Fruit fly (Drosophila melanogaster): ENCODE data around the gene CG14740.

DNA sequence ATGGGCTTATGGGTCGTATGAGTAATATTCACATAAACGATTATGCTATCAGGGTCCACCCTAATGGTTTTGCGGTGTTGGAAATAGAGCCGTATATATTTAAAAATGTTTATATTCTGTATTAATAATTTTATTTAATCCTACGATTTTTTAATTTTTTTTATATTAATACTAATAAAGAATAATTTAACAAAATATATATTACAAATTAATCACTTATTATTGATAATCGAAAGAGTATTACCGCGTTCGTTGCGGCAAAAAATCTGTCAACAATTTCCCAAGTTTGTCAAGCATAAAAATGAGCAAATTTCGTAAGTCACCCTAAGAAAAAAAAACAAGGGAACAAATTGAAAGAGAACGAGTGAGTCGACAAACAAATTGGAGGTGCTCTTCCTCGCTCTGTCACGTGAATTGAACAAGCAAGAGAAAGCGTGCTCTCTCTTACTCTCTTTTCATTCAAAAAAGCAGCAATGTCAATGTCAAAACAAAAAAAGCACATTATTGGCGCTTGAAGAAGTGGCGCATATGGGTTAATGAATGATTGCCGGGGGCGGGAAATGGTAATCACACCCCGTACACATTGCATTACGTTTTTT, 17.7 kb upstream of the CG14740 start:
- TF ChIP-seq Abd-B (GFP tag; optimal IDR thresholded peaks at IDR 0.05): no peak
- no peak for TF ChIP-seq usp (GFP tag; optimal IDR thresholded peaks at IDR 0.05)
- no peak for TF ChIP-seq fru (GFP tag; optimal IDR thresholded peaks at IDR 0.05)
- no peak for TF ChIP-seq OdsH (GFP tag; optimal IDR thresholded peaks at IDR 0.05)
- no peak for TF ChIP-seq Rel (GFP tag; optimal IDR thresholded peaks at IDR 0.05)
- TF ChIP-seq Rel (tag; optimal IDR thresholded peaks at IDR 0.05): no peak
- no peak for TF ChIP-seq sage (GFP tag; optimal IDR thresholded peaks at IDR 0.05)
